Worm (Caenorhabditis elegans) whole organism, L1 larva: Measurements from ENCODE around the gene Y113G7B.28.

Experiments used
- aly-2 ChIP-seq: fragments of 150-350 bp; optimal IDR thresholded peaks from 2 replicates; lab custom pipeline; 2014; ENCODE audit warnings: missing biosample characterization, missing genetic modification characterization
- elt-3 ChIP-seq, 6 experiments: fragments of 150-350 bp in 1 of 6; sonication (generic microtip); optimal IDR thresholded peaks; 2 replicates each; lab custom pipeline; 2017 to 2018; ENCODE audit warnings: missing biosample characterization in 6 of 6, missing genetic modification characterization in 6 of 6, inconsistent platforms in 1 of 6
- ets-5 ChIP-seq: fragments of 200-800 bp; sonication (Bioruptor generic); IDR thresholded peaks from 2 replicates; pipeline ENCODE4 v1.3.6; 2022; ENCODE audit warnings: missing genetic modification characterization, missing compliant biosample characterization
- hlh-17 ChIP-seq: fragments of 200-800 bp; sonication (Bioruptor generic); optimal IDR thresholded peaks from 2 replicates; lab custom pipeline; 2018; ENCODE audit warnings: missing genetic modification characterization, mild to moderate bottlenecking, missing compliant biosample characterization, moderate library complexity, borderline replicate concordance
- lin-39 ChIP-seq: fragments of 150-350 bp; optimal IDR thresholded peaks from 2 replicates; lab custom pipeline; 2014; ENCODE audit warnings: missing biosample characterization, missing genetic modification reagents, missing genetic modification characterization
- nhr-19 ChIP-seq: fragments of 200-800 bp; sonication (Bioruptor generic); conservative IDR thresholded peaks from 2 replicates; pipeline ENCODE4 v1.3.6; 2022; ENCODE audit warnings: missing genetic modification characterization, missing compliant biosample characterization
- pqm-1 ChIP-seq: sonication (generic microtip); optimal IDR thresholded peaks from 3 replicates; lab custom pipeline; 2017; ENCODE audit warnings: missing biosample characterization, missing genetic modification characterization
- rnt-1 ChIP-seq: sonication (generic microtip); optimal IDR thresholded peaks from 2 replicates; lab custom pipeline; 2016; ENCODE audit warnings: mild to moderate bottlenecking, missing genetic modification characterization, moderate library complexity, missing compliant biosample characterization
- snpc-4 ChIP-seq: fragments of 150-350 bp; optimal IDR thresholded peaks from 2 replicates; lab custom pipeline; 2014; ENCODE audit warnings: missing biosample characterization, missing genetic modification characterization
- sox-4 ChIP-seq: sonication (generic microtip); optimal IDR thresholded peaks from 2 replicates; lab custom pipeline; 2016; ENCODE audit warnings: missing genetic modification characterization, missing compliant biosample characterization
- unc-130 ChIP-seq: fragments of 150-350 bp; optimal IDR thresholded peaks from 2 replicates; lab custom pipeline; 2017; ENCODE audit warnings: missing biosample characterization, missing genetic modification characterization, inconsistent platforms
- zag-1 ChIP-seq: fragments of 150-350 bp; optimal IDR thresholded peaks from 2 replicates; lab custom pipeline; 2014; ENCODE audit warnings: missing biosample characterization, missing genetic modification characterization
- ztf-11 ChIP-seq, 2 experiments: sonication (generic microtip); optimal IDR thresholded peaks; 2 replicates each; lab custom pipeline; 2016 to 2017; ENCODE audit warnings: missing genetic modification characterization in 2 of 2, missing biosample characterization in 1 of 2, missing compliant biosample characterization in 1 of 2

Y113G7B.28 gene

ce11 chrV:20237429-20237828 is 41.6 kb downstream of the Y113G7B.28 start, which contains the start of gene sld-5:
Gene sld-5 (minus strand): TSS chrV:20237745.
- TF ChIP-seq unc-130 (tag; lab: Kevin White, UChicago) (no peak), lin-39 (tag; lab: Kevin White, UChicago) (no peak), snpc-4 (tag; lab: Kevin White, UChicago) (no peak), nhr-19 (GFP tag; lab: Robert Waterston, UW) (no peak), zag-1 (tag; lab: Kevin White, UChicago) (no peak), rnt-1 (tag; lab: Kevin White, UChicago) (no peak), ztf-11 (tag; optimal IDR thresholded peaks at IDR 0.05; lab: Kevin White, UChicago) (no peak), sox-4 (no peak), elt-3 (tag; optimal IDR thresholded peaks at IDR 0.05; lab: Kevin White, UChicago) (no peak), pqm-1 (tag; lab: Kevin White, UChicago) (no peak)

- no peak for TF ChIP-seq aly-2 (tag; lab: Kevin White, UChicago)
- TF ChIP-seq hlh-17, result no peak
- 0 out of 2 replicates have a peak, but pooled peaks have one; percentile 63 for TF ChIP-seq ets-5 (GFP tag; lab: Robert Waterston, UW)
Measured at ce11 chrV:20241243-20241862, 45.6 kb downstream of the Y113G7B.28 start.
